Fruit fly (Drosophila melanogaster) whole organism, wandering third instar larva: ENCODE measurements around the gene gcm2.

Source experiments
- Abd-B ChIP-seq: fragments of >200 bp; optimal IDR thresholded peaks from 2 replicates; lab custom pipeline; 2017; ENCODE audit warnings: missing biosample characterization, missing genetic modification characterization
- CrebA ChIP-seq: fragments of 200-800 bp; sonication (Bioruptor generic); optimal IDR thresholded peaks from 2 replicates; lab custom pipeline; 2016; ENCODE audit warnings: missing biosample characterization, mild to moderate bottlenecking, missing genetic modification characterization, borderline replicate concordance
- Dfd ChIP-seq: fragments of >200 bp; optimal IDR thresholded peaks from 2 replicates; lab custom pipeline; 2017; ENCODE audit warnings: missing biosample characterization, missing genetic modification characterization
- Dif ChIP-seq: fragments of 200-275, 200-300 bp; sonication (Bioruptor generic); optimal IDR thresholded peaks from 2 replicates; lab custom pipeline; 2018; ENCODE audit warnings: missing biosample characterization, missing genetic modification characterization; ENCODE audit not compliant: partially characterized antibody
- GATAd ChIP-seq: sonication (Bioruptor generic); optimal IDR thresholded peaks from 2 replicates; lab custom pipeline; 2016; ENCODE audit warnings: missing biosample characterization, missing genetic modification characterization
- HLH106 ChIP-seq: fragments of 200-800 bp; optimal IDR thresholded peaks from 3 replicates; lab custom pipeline; 2019; ENCODE audit warnings: missing biosample characterization, mild to moderate bottlenecking, missing genetic modification characterization, moderate library complexity
- Hnf4 ChIP-seq: fragments of 200-800 bp; sonication (Bioruptor generic); optimal IDR thresholded peaks from 2 replicates; lab custom pipeline; 2016; ENCODE audit warnings: missing biosample characterization, mild to moderate bottlenecking, missing genetic modification characterization
- Hr78 ChIP-seq: fragments of >200 bp; optimal IDR thresholded peaks from 2 replicates; lab custom pipeline; 2017; ENCODE audit warnings: missing biosample characterization, missing genetic modification characterization
- Myc ChIP-seq: fragments of >200 bp; optimal IDR thresholded peaks from 2 replicates; lab custom pipeline; 2017
- Rel ChIP-seq, 2 experiments: fragments of 200-800 bp; sonication (Bioruptor generic) in 1 of 2; optimal IDR thresholded peaks; 2 replicates in 1 of 2; 3 replicates in 1 of 2; lab custom pipeline; 2016 to 2019; ENCODE audit warnings: mild to moderate bottlenecking in 2 of 2, missing biosample characterization in 2 of 2, missing genetic modification characterization in 2 of 2, moderate library complexity in 1 of 2
- Sp1 ChIP-seq: fragments of 200-800 bp; sonication (Bioruptor generic); optimal IDR thresholded peaks from 3 replicates; lab custom pipeline; 2019; ENCODE audit warnings: missing biosample characterization, mild to moderate bottlenecking, missing genetic modification characterization, moderate library complexity
- Vsx2 ChIP-seq: fragments of 200-300, 225-300 bp; sonication (Bioruptor generic); optimal IDR thresholded peaks from 2 replicates; lab custom pipeline; 2018; ENCODE audit warnings: missing biosample characterization, missing genetic modification characterization; ENCODE audit not compliant: partially characterized antibody
- br ChIP-seq: fragments of 200-800 bp; sonication (Bioruptor generic); optimal IDR thresholded peaks from 2 replicates; lab custom pipeline; 2016; ENCODE audit warnings: missing biosample characterization, missing genetic modification characterization
- brk ChIP-seq: fragments of 200-800 bp; sonication (Bioruptor generic); optimal IDR thresholded peaks from 2 replicates; lab custom pipeline; 2016; ENCODE audit warnings: missing biosample characterization, mild to moderate bottlenecking, missing genetic modification characterization
- dmrt93B ChIP-seq: fragments of 200-800 bp; sonication (Bioruptor generic); optimal IDR thresholded peaks from 2 replicates; lab custom pipeline; 2018; ENCODE audit warnings: missing biosample characterization, mild to moderate bottlenecking, missing genetic modification characterization
- ey ChIP-seq: fragments of 200-800 bp; sonication (Bioruptor generic); optimal IDR thresholded peaks from 2 replicates; lab custom pipeline; 2016; ENCODE audit warnings: missing biosample characterization, missing genetic modification characterization
- foxo ChIP-seq, 2 experiments: fragments of 200-800 bp; sonication (Bioruptor generic); optimal IDR thresholded peaks; 2 replicates in 1 of 2; 3 replicates in 1 of 2; lab custom pipeline; 2016 to 2017; ENCODE audit warnings: missing biosample characterization in 2 of 2, missing genetic modification characterization in 2 of 2
- fru ChIP-seq: fragments of 200-800 bp; sonication (Bioruptor generic); optimal IDR thresholded peaks from 3 replicates; lab custom pipeline; 2016; ENCODE audit warnings: missing biosample characterization, mild to moderate bottlenecking, missing genetic modification characterization
- jim ChIP-seq: fragments of 175-275, 200-325 bp; sonication (Bioruptor generic); optimal IDR thresholded peaks from 2 replicates; lab custom pipeline; 2016; ENCODE audit warnings: missing biosample characterization, mild to moderate bottlenecking, missing genetic modification characterization
- lola ChIP-seq: fragments of >200 bp; optimal IDR thresholded peaks from 2 replicates; lab custom pipeline; 2017; ENCODE audit warnings: missing biosample characterization, missing genetic modification characterization
- pan ChIP-seq: fragments of >200 bp; optimal IDR thresholded peaks from 2 replicates; lab custom pipeline; 2017
- psq ChIP-seq: fragments of 200-800 bp; sonication (Bioruptor generic); optimal IDR thresholded peaks from 3 replicates; lab custom pipeline; 2017; ENCODE audit warnings: missing biosample characterization, mild to moderate bottlenecking, missing genetic modification characterization, moderate library complexity
- rgr ChIP-seq: fragments of 200-800 bp; sonication (Bioruptor generic); optimal IDR thresholded peaks from 3 replicates; lab custom pipeline; 2016; ENCODE audit warnings: missing biosample characterization, mild to moderate bottlenecking, missing genetic modification characterization
- sv ChIP-seq: fragments of 200-800 bp; sonication (Bioruptor generic); optimal IDR thresholded peaks from 3 replicates; lab custom pipeline; 2016; ENCODE audit warnings: missing biosample characterization, missing genetic modification characterization
- usp ChIP-seq: fragments of >200 bp; optimal IDR thresholded peaks from 2 replicates; lab custom pipeline; 2017; ENCODE audit warnings: missing biosample characterization, missing genetic modification characterization

gcm2 gene

DNA sequence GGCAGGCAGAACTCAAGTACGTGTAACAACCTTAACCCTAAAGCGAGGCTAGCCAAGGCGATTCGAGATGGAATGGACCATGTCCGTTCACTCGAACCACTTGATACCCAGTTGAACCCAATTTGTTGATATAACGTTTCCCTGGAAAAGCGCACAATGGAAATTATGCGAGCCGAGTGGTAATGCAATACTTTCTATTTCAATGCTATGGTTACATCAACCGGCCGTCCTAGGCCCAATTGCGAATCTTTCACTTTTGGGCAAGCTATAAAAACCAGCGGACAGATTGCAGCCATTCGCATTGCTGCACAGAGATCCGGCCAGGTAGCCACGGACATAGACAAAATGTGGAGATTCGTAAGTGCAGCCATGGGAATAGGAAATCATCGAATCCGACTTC is 47.9 kb downstream of the gcm2 start, which contains the start of gene CG33299:
Gene CG33299, plus strand, starts transcription at position 301 of the 400 bp plus-strand sequence.
- no peak for TF ChIP-seq Hnf4
- TF ChIP-seq Vsx2 (GFP tag; lab: Kevin White, UChicago), result no peak
- TF ChIP-seq Dif (GFP tag; lab: Kevin White, UChicago), result no peak
- no peak for TF ChIP-seq Hr78
- TF ChIP-seq usp (GFP tag; lab: Kevin White, UChicago), result no peak
- no peak for TF ChIP-seq pan
- no peak for TF ChIP-seq ey (GFP tag; lab: Kevin White, UChicago)
- no peak for TF ChIP-seq GATAd (GFP tag; lab: Kevin White, UChicago)
- no peak for TF ChIP-seq Sp1
- TF ChIP-seq, all 38 proteins: peak for 0

- TF ChIP-seq br (GFP tag; lab: Kevin White, UChicago), result no peak
- no peak for TF ChIP-seq sv (GFP tag; lab: Kevin White, UChicago)
- no peak for TF ChIP-seq ey (GFP tag; lab: Kevin White, UChicago)
- no peak for TF ChIP-seq CrebA (GFP tag; lab: Kevin White, UChicago)
- TF ChIP-seq foxo (GFP tag; optimal IDR thresholded peaks at IDR 0.05; lab: Kevin White, UChicago), result no peak
- no peak for TF ChIP-seq Rel (GFP tag; optimal IDR thresholded peaks at IDR 0.05; lab: Kevin White, UChicago)
- no peak for TF ChIP-seq Rel (tag; optimal IDR thresholded peaks at IDR 0.05; lab: Kevin White, UChicago)
- TF ChIP-seq Hr78, result no peak
Observed at dm6 chr2L:9657269-9658191, 49.2 kb downstream of the gcm2 start.

dm6 chr2L:9660516-9660920 is 52.2 kb downstream of the gcm2 start:
- TF ChIP-seq fru, result no peak
- TF ChIP-seq Rel (GFP tag; optimal IDR thresholded peaks at IDR 0.05; lab: Kevin White, UChicago), result no peak
- no peak for TF ChIP-seq Rel (tag; optimal IDR thresholded peaks at IDR 0.05; lab: Kevin White, UChicago)
- no peak for TF ChIP-seq lola (GFP tag; lab: Kevin White, UChicago)
- no peak for TF ChIP-seq pan
- no peak for TF ChIP-seq Myc
- TF ChIP-seq psq (GFP tag; lab: Kevin White, UChicago), result no peak
- TF ChIP-seq br (GFP tag; lab: Kevin White, UChicago), result no peak
- no peak for TF ChIP-seq rgr
- no peak for TF ChIP-seq Dfd (GFP tag; lab: Kevin White, UChicago)
- TF ChIP-seq jim (GFP tag; lab: Kevin White, UChicago), result no peak
- no peak for TF ChIP-seq dmrt93B
- no peak for TF ChIP-seq Abd-B (GFP tag; lab: Kevin White, UChicago)
- no peak for TF ChIP-seq usp (GFP tag; lab: Kevin White, UChicago)
- peak; percentile 14 for TF ChIP-seq HLH106
- peak; percentile 25 for TF ChIP-seq sv (GFP tag; lab: Kevin White, UChicago)
- no peak for TF ChIP-seq brk
